Fruit fly (Drosophila melanogaster) whole organism, prepupa: ENCODE measurements around the gene Hmbs.

Experiments
- CG10631 ChIP-seq: fragments of 200-800 bp; sonication (Bioruptor generic); optimal IDR thresholded peaks from 2 replicates; lab custom pipeline; 2016; ENCODE audit warnings: missing biosample characterization, missing genetic modification characterization
- CG10669 ChIP-seq: fragments of 200-800 bp; sonication (Bioruptor generic); optimal IDR thresholded peaks from 3 replicates; lab custom pipeline; 2018; ENCODE audit warnings: missing biosample characterization, mild to moderate bottlenecking, missing genetic modification characterization, moderate library complexity
- CG11902 ChIP-seq: fragments of 200-800 bp; sonication (Bioruptor generic); optimal IDR thresholded peaks from 3 replicates; lab custom pipeline; 2016; ENCODE audit warnings: missing biosample characterization, missing genetic modification characterization
- CG15336 ChIP-seq: fragments of 200-800 bp; sonication (Bioruptor generic); IDR thresholded peaks from 2 replicates; pipeline ENCODE4 v1.3.6; 2022; ENCODE audit warnings: missing biosample characterization, missing genetic modification characterization
- CG1621 ChIP-seq: fragments of 200-800 bp; sonication (Bioruptor generic); optimal IDR thresholded peaks from 3 replicates; lab custom pipeline; 2018; ENCODE audit warnings: missing biosample characterization, mild to moderate bottlenecking, missing genetic modification characterization
- CG16779 ChIP-seq: fragments of 200-800 bp; sonication (Bioruptor generic); optimal IDR thresholded peaks from 3 replicates; lab custom pipeline; 2017; ENCODE audit warnings: missing biosample characterization, mild to moderate bottlenecking, missing genetic modification characterization
- CG3032 ChIP-seq: fragments of 200-800 bp; optimal IDR thresholded peaks from 2 replicates; lab custom pipeline; 2019; ENCODE audit warnings: missing biosample characterization, mild to moderate bottlenecking, missing genetic modification characterization, moderate library complexity
- CG31627 ChIP-seq: fragments of 200-800 bp; sonication (Bioruptor generic); optimal IDR thresholded peaks from 3 replicates; lab custom pipeline; 2016; ENCODE audit warnings: missing biosample characterization, missing genetic modification characterization
- CG34406 ChIP-seq: fragments of 200-800 bp; sonication (Bioruptor generic); optimal IDR thresholded peaks from 3 replicates; lab custom pipeline; 2016; ENCODE audit warnings: missing biosample characterization, missing genetic modification characterization
- CG3919 ChIP-seq: fragments of 200-800 bp; sonication (Bioruptor generic); optimal IDR thresholded peaks from 3 replicates; lab custom pipeline; 2016; ENCODE audit warnings: missing biosample characterization, missing genetic modification characterization
- CG4318 ChIP-seq: fragments of 200-800 bp; sonication (Bioruptor generic); optimal IDR thresholded peaks from 3 replicates; lab custom pipeline; 2017; ENCODE audit warnings: missing biosample characterization, mild to moderate bottlenecking, missing genetic modification characterization
- CG6163 ChIP-seq: fragments of 200-800 bp; sonication (Bioruptor generic); IDR thresholded peaks from 3 replicates; pipeline ENCODE4 v1.3.6; 2022; ENCODE audit warnings: missing biosample characterization, missing genetic modification characterization
- CG6276 ChIP-seq: fragments of 200-800 bp; sonication (Bioruptor generic); optimal IDR thresholded peaks from 2 replicates; lab custom pipeline; 2017; ENCODE audit warnings: missing biosample characterization, mild to moderate bottlenecking, missing genetic modification characterization
- CG6808 ChIP-seq: fragments of 200-800 bp; sonication (Bioruptor generic); optimal IDR thresholded peaks from 3 replicates; lab custom pipeline; 2017; ENCODE audit warnings: missing biosample characterization, missing genetic modification characterization, mild to moderate bottlenecking, moderate library complexity, missing genetic modification reagents
- CG6854 ChIP-seq: fragments of 200-800 bp; sonication (Bioruptor generic); optimal IDR thresholded peaks from 2 replicates; lab custom pipeline; 2017; ENCODE audit warnings: missing biosample characterization, mild to moderate bottlenecking, missing genetic modification characterization
- CG8119 ChIP-seq: fragments of 200-800 bp; sonication (Bioruptor generic); IDR thresholded peaks from 3 replicates; pipeline ENCODE4 v1.3.6; 2022; ENCODE audit warnings: missing biosample characterization, missing genetic modification characterization
- CG8319 ChIP-seq: fragments of 200-800 bp; sonication (Bioruptor generic); optimal IDR thresholded peaks from 3 replicates; lab custom pipeline; 2016; ENCODE audit warnings: missing biosample characterization, missing genetic modification characterization
- CG9139 ChIP-seq: fragments of 200-800 bp; sonication (Bioruptor generic); optimal IDR thresholded peaks from 3 replicates; lab custom pipeline; 2017; ENCODE audit warnings: missing biosample characterization, mild to moderate bottlenecking, missing genetic modification characterization
- Eip75B ChIP-seq: fragments of 200-800 bp; sonication (Bioruptor generic); optimal IDR thresholded peaks from 3 replicates; lab custom pipeline; 2016; ENCODE audit warnings: missing biosample characterization, missing genetic modification characterization
- Eip78C ChIP-seq: fragments of 200-800 bp; sonication (Bioruptor generic); peaks from one replicate; lab custom pipeline; 2016; ENCODE audit warnings: missing biosample characterization, missing genetic modification characterization
- Eip93F ChIP-seq: fragments of 200-800 bp; sonication (Bioruptor generic); optimal IDR thresholded peaks from 2 replicates; lab custom pipeline; 2016; ENCODE audit warnings: missing biosample characterization, mild to moderate bottlenecking, missing genetic modification characterization
- Ets21C ChIP-seq: fragments of 200-800 bp; sonication (Bioruptor generic); optimal IDR thresholded peaks from 3 replicates; lab custom pipeline; 2016; ENCODE audit warnings: missing biosample characterization, missing genetic modification characterization
- Ets96B ChIP-seq: fragments of 200-800 bp; optimal IDR thresholded peaks from 2 replicates; lab custom pipeline; 2019; ENCODE audit warnings: missing biosample characterization, mild to moderate bottlenecking, missing genetic modification characterization, moderate library complexity
- Gug ChIP-seq: fragments of 200-800 bp; sonication (Bioruptor generic); IDR thresholded peaks from 2 replicates; pipeline ENCODE4 v1.3.6; 2022; ENCODE audit warnings: missing biosample characterization, missing genetic modification characterization
- Hr4 ChIP-seq: fragments of 200-800 bp; sonication (Bioruptor generic); optimal IDR thresholded peaks from 3 replicates; lab custom pipeline; 2016; ENCODE audit warnings: missing biosample characterization, missing genetic modification characterization
- Met ChIP-seq: fragments of 200-800 bp; sonication (Bioruptor generic); optimal IDR thresholded peaks from 3 replicates; lab custom pipeline; 2016; ENCODE audit warnings: missing biosample characterization, missing genetic modification characterization
- OdsH ChIP-seq: fragments of 200-800 bp; sonication (Bioruptor generic); optimal IDR thresholded peaks from 3 replicates; lab custom pipeline; 2016; ENCODE audit warnings: missing biosample characterization, missing genetic modification characterization
- Smox ChIP-seq: fragments of 200-800 bp; sonication (Bioruptor generic); optimal IDR thresholded peaks from 3 replicates; lab custom pipeline; 2016; ENCODE audit warnings: missing biosample characterization, missing genetic modification characterization
- Sox102F ChIP-seq: fragments of 200-800 bp; sonication (Bioruptor generic); optimal IDR thresholded peaks from 2 replicates; lab custom pipeline; 2016; ENCODE audit warnings: missing biosample characterization, mild to moderate bottlenecking, missing genetic modification characterization
- Sox15 ChIP-seq: fragments of 200-800 bp; sonication (Bioruptor generic); optimal IDR thresholded peaks from 3 replicates; lab custom pipeline; 2016; ENCODE audit warnings: missing biosample characterization, missing genetic modification characterization
- achi ChIP-seq: fragments of 200-800 bp; sonication (Bioruptor generic); optimal IDR thresholded peaks from 3 replicates; lab custom pipeline; 2016; ENCODE audit warnings: missing biosample characterization, missing genetic modification characterization
- acj6 ChIP-seq: fragments of 200-800 bp; sonication (Bioruptor generic); optimal IDR thresholded peaks from 3 replicates; lab custom pipeline; 2016; ENCODE audit warnings: missing biosample characterization, missing genetic modification characterization
- cyc ChIP-seq: fragments of 200-800 bp; sonication (Bioruptor generic); optimal IDR thresholded peaks from 3 replicates; lab custom pipeline; 2016; ENCODE audit warnings: missing biosample characterization, missing genetic modification characterization
- dac ChIP-seq: fragments of 200-800 bp; sonication (Bioruptor generic); optimal IDR thresholded peaks from 2 replicates; lab custom pipeline; 2017; ENCODE audit warnings: missing biosample characterization, mild to moderate bottlenecking, missing genetic modification characterization
- dsx ChIP-seq: fragments of 200-800 bp; optimal IDR thresholded peaks from 3 replicates; lab custom pipeline; 2019; ENCODE audit warnings: missing biosample characterization, mild to moderate bottlenecking, missing genetic modification characterization, moderate library complexity; ENCODE audit not compliant: poor library complexity, severe bottlenecking
- eg ChIP-seq: fragments of 200-800 bp; sonication (Bioruptor generic); IDR thresholded peaks from 3 replicates; pipeline ENCODE4 v1.3.6; 2022; ENCODE audit warnings: missing biosample characterization, missing genetic modification characterization
- esn ChIP-seq: fragments of 200-800 bp; sonication (Bioruptor generic); optimal IDR thresholded peaks from 2 replicates; lab custom pipeline; 2016; ENCODE audit warnings: missing biosample characterization, mild to moderate bottlenecking, missing genetic modification characterization, moderate library complexity
- fd59A ChIP-seq: fragments of 200-800 bp; sonication (Bioruptor generic); optimal IDR thresholded peaks from 2 replicates; lab custom pipeline; 2017; ENCODE audit warnings: missing biosample characterization, mild to moderate bottlenecking, missing genetic modification characterization, missing genetic modification reagents
- fd85E ChIP-seq: fragments of 200-800 bp; sonication (Bioruptor generic); optimal IDR thresholded peaks from 3 replicates; lab custom pipeline; 2016; ENCODE audit warnings: missing biosample characterization, missing genetic modification characterization
- fkh ChIP-seq: fragments of 200-800 bp; sonication (Bioruptor generic); optimal IDR thresholded peaks from 3 replicates; lab custom pipeline; 2017; ENCODE audit warnings: missing biosample characterization, mild to moderate bottlenecking, missing genetic modification characterization, moderate library complexity
- lz ChIP-seq: fragments of 200-800 bp; sonication (Bioruptor generic); optimal IDR thresholded peaks from 3 replicates; lab custom pipeline; 2016; ENCODE audit warnings: missing biosample characterization, missing genetic modification characterization
- pdm3 ChIP-seq: fragments of 200-800 bp; sonication (Bioruptor generic); optimal IDR thresholded peaks from 3 replicates; lab custom pipeline; 2016; ENCODE audit warnings: missing biosample characterization, missing genetic modification characterization
- salr ChIP-seq, 2 experiments: fragments of 200-800 bp; sonication (Bioruptor generic); optimal IDR thresholded peaks; 3 replicates each; lab custom pipeline; 2016 to 2018; ENCODE audit warnings: missing biosample characterization in 2 of 2, missing genetic modification characterization in 2 of 2, mild to moderate bottlenecking in 1 of 2
- spab ChIP-seq: fragments of 200-800 bp; sonication (Bioruptor generic); optimal IDR thresholded peaks from 2 replicates; lab custom pipeline; 2017; ENCODE audit warnings: missing biosample characterization, mild to moderate bottlenecking, missing genetic modification characterization, missing genetic modification reagents
- ss ChIP-seq, 2 experiments: fragments of 200-800 bp; sonication (Bioruptor generic); optimal IDR thresholded peaks; 2 replicates in 1 of 2; 3 replicates in 1 of 2; lab custom pipeline; 2017 to 2018; ENCODE audit warnings: mild to moderate bottlenecking in 2 of 2, missing biosample characterization in 2 of 2, missing genetic modification characterization in 2 of 2, moderate library complexity in 1 of 2
- topi ChIP-seq: fragments of 200-800 bp; sonication (Bioruptor generic); optimal IDR thresholded peaks from 3 replicates; lab custom pipeline; 2016; ENCODE audit warnings: missing biosample characterization, missing genetic modification characterization
- vri ChIP-seq: fragments of 200-800 bp; sonication (Bioruptor generic); optimal IDR thresholded peaks from 3 replicates; lab custom pipeline; 2016; ENCODE audit warnings: missing biosample characterization, mild to moderate bottlenecking, missing genetic modification characterization

Hmbs gene

dm6 chr3L:1335428-1335764 lies 707 bp downstream of the Hmbs start (continued):
- TF ChIP-seq fd85E (GFP tag; lab: Kevin White, UChicago) (no peak), Sox102F (peak; percentile 51), Sox15 (GFP tag; lab: Kevin White, UChicago) (no peak), lz (GFP tag; lab: Kevin White, UChicago) (peak; percentile 61), CG6808 (GFP tag; lab: Kevin White, UChicago) (no peak), fkh (GFP tag; lab: Kevin White, UChicago) (no peak), CG10669 (GFP tag; lab: Kevin White, UChicago) (peak; percentile 16)
- TF ChIP-seq, all 60 proteins: peak for 35

dm6 chr3L:1335989-1336961 lies 1.6 kb downstream of the Hmbs start:
- TF ChIP-seq CG3032 (no peak), CG34406 (GFP tag; lab: Kevin White, UChicago) (no peak), achi (GFP tag; lab: Kevin White, UChicago) (no peak), CG8119 (GFP tag; lab: Robert Waterston, UW) (no peak; the same call in 2 of the 3 replicates), Met (no peak), cyc (GFP tag; lab: Kevin White, UChicago) (peak; percentile 7), Eip75B (GFP tag; lab: Kevin White, UChicago) (no peak), Sox102F (no peak), CG1621 (tag; lab: Kevin White, UChicago) (no peak), CG15336 (peak; percentile 27; the same call in 1 of the 2 replicates), eg (GFP tag; lab: Robert Waterston, UW) (peak; percentile 53; the same call in 2 of the 3 replicates), Eip93F (peak; percentile 70), CG16779 (no peak), CG6163 (peak; percentile 44; the same call in 2 of the 3 replicates), fd59A (GFP tag; lab: Kevin White, UChicago) (no peak), Ets21C (GFP tag; lab: Kevin White, UChicago) (no peak), esn (GFP tag; lab: Kevin White, UChicago) (peak; percentile 29), CG31627 (GFP tag; lab: Kevin White, UChicago) (peak; percentile 38), topi (peak; percentile 23), Ets96B (no peak), Sox15 (GFP tag; lab: Kevin White, UChicago) (no peak), dsx (GFP tag; lab: Kevin White, UChicago) (no peak), CG6854 (GFP tag; lab: Kevin White, UChicago) (no peak), pdm3 (GFP tag; lab: Kevin White, UChicago) (no peak), lz (GFP tag; lab: Kevin White, UChicago) (no peak), CG8319 (no peak), salr (GFP tag; optimal IDR thresholded peaks at IDR 0.05; lab: Kevin White, UChicago) (no peak), spab (GFP tag; lab: Kevin White, UChicago) (no peak), Eip78C (GFP tag; lab: Kevin White, UChicago) (peak; percentile 64), CG4318 (GFP tag; lab: Kevin White, UChicago) (no peak), Smox (GFP tag; lab: Kevin White, UChicago) (no peak), CG6276 (no peak), Hr4 (no peak), CG9139 (GFP tag; lab: Kevin White, UChicago) (no peak), CG10669 (GFP tag; lab: Kevin White, UChicago) (no peak), acj6 (no peak), vri (GFP tag; lab: Kevin White, UChicago) (peak; percentile 91), CG3919 (GFP tag; lab: Kevin White, UChicago) (no peak), CG10631 (GFP tag; lab: Kevin White, UChicago) (no peak), ss (GFP tag; optimal IDR thresholded peaks at IDR 0.05; lab: Kevin White, UChicago) (no peak), dac (GFP tag; lab: Kevin White, UChicago) (no peak), CG11902 (GFP tag; lab: Kevin White, UChicago) (no peak), OdsH (GFP tag; lab: Kevin White, UChicago) (no peak), Gug (GFP tag; lab: Robert Waterston, UW) (no peak)
